Worm (Caenorhabditis elegans) whole organism, L4/young adult: Measurements from ENCODE around the gene nhr-95.

Source experiments
- W03F9.2 ChIP-seq: fragments of 150-350 bp; optimal IDR thresholded peaks from 2 replicates; lab custom pipeline; 2014; ENCODE audit warnings: missing biosample characterization, missing genetic modification characterization
- dao-5 ChIP-seq: sonication (generic microtip); optimal IDR thresholded peaks from 2 replicates; lab custom pipeline; 2016; ENCODE audit warnings: missing genotype, missing genetic modification characterization, moderate library complexity, missing compliant biosample characterization
- him-1 ChIP-seq: sonication (generic microtip); optimal IDR thresholded peaks from 2 replicates; lab custom pipeline; 2016; ENCODE audit warnings: missing genotype, missing genetic modification reagents, missing genetic modification characterization, missing compliant biosample characterization

ce11 chrV:19129497-19130212 is 47.2 kb upstream of the nhr-95 start:
- TF ChIP-seq W03F9.2 (no peak), him-1 (tag; lab: Kevin White, UChicago) (no peak), dao-5 (tag; lab: Kevin White, UChicago) (no peak)
